Worm (Caenorhabditis elegans) whole organism, mixed stage, embryonic: ENCODE results near the gene C36B7.5.
A peak's percentile ranks its signal among the peaks of the same experiment; 100 is the strongest.

Source experiments
- blmp-1 ChIP-seq: fragments of 150-350 bp; optimal IDR thresholded peaks from 2 replicates; lab custom pipeline; 2014; ENCODE audit warnings: missing biosample characterization, missing genetic modification characterization
- ceh-39 ChIP-seq: fragments of 150-350 bp; optimal IDR thresholded peaks from 2 replicates; lab custom pipeline; 2014; ENCODE audit warnings: missing biosample characterization, missing genetic modification characterization
- ceh-43 ChIP-seq: fragments of 200-800 bp; sonication (Bioruptor generic); optimal IDR thresholded peaks from 2 replicates; lab custom pipeline; 2018; ENCODE audit warnings: mild to moderate bottlenecking, missing genetic modification characterization, moderate library complexity, missing compliant biosample characterization
- ceh-83 ChIP-seq: fragments of 200-800 bp; sonication (Bioruptor generic); optimal IDR thresholded peaks from 2 replicates; lab custom pipeline; 2018; ENCODE audit warnings: mild to moderate bottlenecking, missing genetic modification characterization, missing compliant biosample characterization
- ces-1 ChIP-seq: fragments of 150-350 bp; optimal IDR thresholded peaks from 2 replicates; lab custom pipeline; 2014; ENCODE audit warnings: missing biosample characterization, missing genetic modification reagents, missing genetic modification characterization
- cnd-1 ChIP-seq: fragments of 200-800 bp; sonication (Bioruptor generic); optimal IDR thresholded peaks from 2 replicates; lab custom pipeline; 2018; ENCODE audit warnings: mild to moderate bottlenecking, missing genetic modification characterization, missing compliant biosample characterization
- drap-1 ChIP-seq: fragments of 200-800 bp; sonication (Bioruptor generic); optimal IDR thresholded peaks from 3 replicates; lab custom pipeline; 2018; ENCODE audit warnings: mild to moderate bottlenecking, missing genetic modification characterization, missing compliant biosample characterization
- elt-1 ChIP-seq: sonication (generic microtip); optimal IDR thresholded peaks from 2 replicates; lab custom pipeline; 2017; ENCODE audit warnings: missing genetic modification characterization, mild to moderate bottlenecking, missing compliant biosample characterization, antibody characterized with exemption, moderate library complexity, borderline replicate concordance; ENCODE audit not compliant: insufficient read depth
- ham-2 ChIP-seq: fragments of 200-800 bp; sonication (Bioruptor generic); optimal IDR thresholded peaks from 2 replicates; lab custom pipeline; 2018; ENCODE audit warnings: mild to moderate bottlenecking, missing genetic modification characterization, missing compliant biosample characterization
- hlh-1 ChIP-seq: fragments of 150-350 bp; optimal IDR thresholded peaks from 2 replicates; lab custom pipeline; 2014; ENCODE audit warnings: missing biosample characterization, missing genetic modification reagents, missing genetic modification characterization
- lin-13 ChIP-seq: fragments of 150-350 bp; optimal IDR thresholded peaks from 2 replicates; lab custom pipeline; 2014; ENCODE audit warnings: missing biosample characterization, missing genetic modification characterization
- lin-32 ChIP-seq: fragments of 200-800 bp; sonication (Bioruptor generic); optimal IDR thresholded peaks from 2 replicates; lab custom pipeline; 2018; ENCODE audit warnings: mild to moderate bottlenecking, missing genetic modification characterization, missing compliant biosample characterization
- lsy-2 ChIP-seq: fragments of 150-350 bp; optimal IDR thresholded peaks from 2 replicates; lab custom pipeline; 2014; ENCODE audit warnings: missing biosample characterization, missing genetic modification characterization
- mab-5 ChIP-seq: fragments of 150-350 bp; optimal IDR thresholded peaks from 2 replicates; lab custom pipeline; 2014; ENCODE audit warnings: missing biosample characterization, missing genetic modification characterization
- mep-1 ChIP-seq: fragments of 150-350 bp; optimal IDR thresholded peaks from 2 replicates; lab custom pipeline; 2017; ENCODE audit warnings: missing biosample characterization, missing genetic modification reagents, missing genetic modification characterization, inconsistent platforms
- mls-2 ChIP-seq: sonication (generic microtip); optimal IDR thresholded peaks from 2 replicates; lab custom pipeline; 2016; ENCODE audit warnings: mild to moderate bottlenecking, missing genetic modification characterization, moderate library complexity, missing compliant biosample characterization
- nhr-12 ChIP-seq: fragments of 150-350 bp; optimal IDR thresholded peaks from 2 replicates; lab custom pipeline; 2014; ENCODE audit warnings: missing biosample characterization, missing genetic modification characterization
- nhr-2 ChIP-seq: fragments of 150-350 bp; optimal IDR thresholded peaks from 2 replicates; lab custom pipeline; 2014; ENCODE audit warnings: missing biosample characterization, missing genetic modification characterization
- nhr-28 ChIP-seq: fragments of 150-350 bp; optimal IDR thresholded peaks from 2 replicates; lab custom pipeline; 2014; ENCODE audit warnings: missing biosample characterization, missing genetic modification characterization
- nhr-76 ChIP-seq: sonication (generic microtip); optimal IDR thresholded peaks from 2 replicates; lab custom pipeline; 2017; ENCODE audit warnings: missing biosample characterization, missing genetic modification characterization
- snpc-4 ChIP-seq: fragments of 150-350 bp; optimal IDR thresholded peaks from 2 replicates; lab custom pipeline; 2014; ENCODE audit warnings: missing biosample characterization, missing genetic modification characterization
- sptf-1 ChIP-seq: sonication (generic microtip); optimal IDR thresholded peaks from 2 replicates; lab custom pipeline; 2017; ENCODE audit warnings: mild to moderate bottlenecking, missing genetic modification characterization, moderate library complexity, missing compliant biosample characterization
- tbx-8 ChIP-seq: fragments of 200-800 bp; sonication (Bioruptor generic); optimal IDR thresholded peaks from 2 replicates; lab custom pipeline; 2018; ENCODE audit warnings: mild to moderate bottlenecking, missing genetic modification characterization, moderate library complexity, missing compliant biosample characterization
- unc-120 ChIP-seq: sonication (generic microtip); optimal IDR thresholded peaks from 2 replicates; lab custom pipeline; 2017; ENCODE audit warnings: missing genetic modification characterization, missing compliant biosample characterization; ENCODE audit not compliant: poor library complexity, severe bottlenecking
- unc-39 ChIP-seq: fragments of 150-350 bp; optimal IDR thresholded peaks from 2 replicates; lab custom pipeline; 2014; ENCODE audit warnings: missing biosample characterization, missing genetic modification characterization
- unc-62 ChIP-seq: fragments of 150-350 bp; optimal IDR thresholded peaks from 2 replicates; lab custom pipeline; 2014; ENCODE audit warnings: missing biosample characterization, missing genetic modification reagents, missing genetic modification characterization
- zip-8 ChIP-seq: fragments of 150-350 bp; optimal IDR thresholded peaks from 2 replicates; lab custom pipeline; 2014; ENCODE audit warnings: missing biosample characterization, missing genetic modification characterization
- ztf-11 ChIP-seq: fragments of 150-350 bp; optimal IDR thresholded peaks from 2 replicates; lab custom pipeline; 2014; ENCODE audit warnings: missing biosample characterization, missing genetic modification characterization

Gene C36B7.5

DNA sequence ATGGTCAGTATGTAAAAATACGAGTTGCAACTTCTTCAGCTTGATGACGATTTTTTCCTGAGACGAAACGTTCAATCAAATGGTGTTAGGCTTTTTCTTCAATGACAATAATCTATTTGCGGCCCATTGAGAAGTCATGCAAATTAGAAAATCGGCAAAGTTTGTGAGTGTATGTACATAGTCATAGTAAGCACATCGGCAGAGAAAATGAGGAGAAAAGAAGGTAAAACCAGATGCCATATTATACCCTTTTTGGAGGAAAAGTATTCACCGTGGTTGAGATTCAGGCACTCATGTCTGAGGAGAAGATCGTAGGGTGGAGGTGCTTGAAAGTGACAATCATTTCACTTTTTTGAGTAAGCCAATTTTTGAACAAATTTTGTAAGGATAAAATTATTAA lies at the start of gene C36B7.5:
C36B7.5 (minus strand) TSS at position 101 of the 400 bp plus-strand sequence.
- TF ChIP-seq ceh-83 (GFP tag; lab: Kevin White, UChicago): no peak
- TF ChIP-seq lsy-2 (tag; lab: Kevin White, UChicago): no peak
- TF ChIP-seq zip-8 (tag; lab: Kevin White, UChicago): no peak
- no peak for TF ChIP-seq drap-1 (GFP tag; lab: Kevin White, UChicago)
- no peak for TF ChIP-seq unc-62 (GFP tag; lab: Kevin White, UChicago)

ce11 chrX:7143515-7143914 lies 47.3 kb upstream of the C36B7.5 start, which contains the start of gene alh-10:
Gene alh-10 (minus strand): TSS chrX:7143641.
- TF ChIP-seq lin-13 (tag; lab: Kevin White, UChicago) (no peak), nhr-12 (no peak), mls-2 (tag; lab: Kevin White, UChicago) (no peak), lsy-2 (tag; lab: Kevin White, UChicago) (no peak), unc-62 (GFP tag; lab: Kevin White, UChicago) (no peak), nhr-28 (tag; lab: Kevin White, UChicago) (no peak), unc-39 (tag; lab: Kevin White, UChicago) (no peak), drap-1 (GFP tag; lab: Kevin White, UChicago) (no peak)

DNA sequence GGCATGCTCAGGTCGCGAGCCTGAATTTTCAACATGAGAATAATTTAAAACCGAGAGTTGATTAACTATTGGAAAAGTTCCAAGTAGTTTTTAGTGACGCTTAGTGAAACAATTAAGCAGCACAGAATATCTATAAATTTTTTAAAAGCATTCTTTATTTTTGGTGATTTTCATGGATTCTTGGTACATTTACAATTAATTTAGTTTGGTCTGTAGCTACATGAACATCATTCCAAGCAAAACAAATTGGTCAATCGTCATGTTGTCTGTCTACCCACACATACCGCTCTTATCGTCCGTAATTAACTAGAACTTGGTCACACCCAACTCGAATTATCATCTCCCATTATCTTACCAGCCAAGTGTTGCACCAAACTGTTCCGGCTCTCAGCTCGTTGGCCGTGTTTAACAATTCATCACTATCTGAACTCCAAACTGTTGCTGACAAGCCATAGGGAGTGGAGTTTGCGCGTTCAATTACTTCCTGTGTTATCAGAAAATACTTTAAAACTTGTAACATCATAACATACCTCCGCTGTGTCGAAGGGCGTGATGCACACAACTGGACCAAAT lies 44.5 kb upstream of the C36B7.5 start:
- TF ChIP-seq nhr-2 (no peak), elt-1 (tag; lab: Kevin White, UChicago) (no peak), cnd-1 (tag; lab: Kevin White, UChicago) (no peak), blmp-1 (tag; lab: Kevin White, UChicago) (no peak), zip-8 (tag; lab: Kevin White, UChicago) (no peak)

ce11 chrX:7139614-7140013 lies 43.4 kb upstream of the C36B7.5 start, which contains the start of gene clec-86:
Gene clec-86 (plus strand): TSS chrX:7139875.
- TF ChIP-seq sptf-1 (tag; lab: Kevin White, UChicago): no peak
- no peak for TF ChIP-seq cnd-1 (tag; lab: Kevin White, UChicago)
- no peak for TF ChIP-seq ces-1 (GFP tag; lab: Kevin White, UChicago)
- no peak for TF ChIP-seq nhr-2

DNA sequence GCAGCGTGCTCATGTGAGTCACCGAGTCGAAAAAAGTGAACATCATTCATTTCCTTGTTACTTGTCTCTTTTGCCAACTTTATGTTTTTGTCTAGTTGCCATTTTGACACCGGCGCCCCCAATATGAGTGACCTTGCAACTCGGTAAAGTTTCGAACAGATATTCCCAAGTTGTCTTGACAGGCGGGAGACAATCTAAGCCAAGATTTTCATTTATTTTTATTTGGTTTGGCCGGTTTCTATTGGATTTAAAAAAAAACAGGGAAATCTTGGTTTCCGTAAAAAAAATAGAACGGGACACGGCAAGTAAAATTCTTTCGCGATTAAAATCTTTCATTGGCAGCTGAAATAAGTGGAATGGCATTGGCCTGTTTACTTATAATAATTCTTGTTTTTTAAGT lies 35.0 kb upstream of the C36B7.5 start:
- no peak for TF ChIP-seq ham-2 (GFP tag; lab: Kevin White, UChicago)
- TF ChIP-seq unc-62 (GFP tag; lab: Kevin White, UChicago): no peak
- TF ChIP-seq elt-1 (tag; lab: Kevin White, UChicago): no peak
- no peak for TF ChIP-seq ztf-11 (tag; lab: Kevin White, UChicago)
- TF ChIP-seq cnd-1 (tag; lab: Kevin White, UChicago): no peak
- TF ChIP-seq lin-13 (tag; lab: Kevin White, UChicago): no peak
- TF ChIP-seq mep-1 (tag; lab: Kevin White, UChicago): no peak
- no peak for TF ChIP-seq lin-32 (GFP tag; lab: Kevin White, UChicago)
- TF ChIP-seq tbx-8 (GFP tag; lab: Kevin White, UChicago): no peak

DNA sequence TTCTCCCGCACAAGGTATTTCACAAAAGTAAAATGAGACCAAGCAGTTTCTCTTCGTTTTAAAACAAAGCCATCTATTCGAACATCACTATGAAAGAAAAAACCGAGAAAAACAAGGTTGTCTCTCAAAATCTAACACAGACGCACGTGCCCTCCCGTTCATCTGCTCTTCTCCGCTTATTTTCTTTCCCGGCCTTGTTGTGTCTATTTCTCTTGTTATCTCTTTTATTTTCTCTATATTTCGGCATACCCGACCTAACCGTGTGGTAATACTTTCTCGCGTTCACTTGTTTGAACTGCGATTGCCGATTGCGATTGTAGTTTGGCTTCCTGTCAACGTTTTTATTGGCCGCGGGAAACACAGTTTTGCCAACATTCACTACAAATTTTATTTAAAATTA lies 33.2 kb upstream of the C36B7.5 start:
- TF ChIP-seq sptf-1 (tag; lab: Kevin White, UChicago) (no peak), elt-1 (tag; lab: Kevin White, UChicago) (peak; percentile 1), zip-8 (tag; lab: Kevin White, UChicago) (no peak), ceh-39 (tag; lab: Kevin White, UChicago) (no peak), ces-1 (GFP tag; lab: Kevin White, UChicago) (no peak), ceh-43 (no peak), unc-120 (tag; lab: Kevin White, UChicago) (no peak)
- TF ChIP-seq, all 35 proteins: peak for 1

DNA sequence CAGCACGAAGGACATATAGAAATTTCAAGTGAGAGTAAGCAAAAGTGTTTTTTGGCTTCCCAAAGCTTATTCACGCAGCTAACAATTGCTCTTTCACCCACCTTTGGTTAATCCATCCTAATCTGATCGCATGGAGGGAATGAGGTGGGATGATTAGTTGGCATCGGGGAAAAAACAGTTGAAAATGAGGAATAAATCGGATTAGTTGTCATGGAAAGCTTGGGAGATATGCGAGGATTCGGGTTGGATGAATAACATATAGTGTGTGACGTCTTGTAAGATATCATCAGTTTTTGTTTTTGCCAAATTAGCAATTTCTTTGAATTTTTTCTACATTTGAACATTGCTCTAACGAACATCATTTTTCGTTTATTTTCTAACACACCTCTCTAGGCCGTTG lies 32.4 kb upstream of the C36B7.5 start:
- TF ChIP-seq lin-13 (tag; lab: Kevin White, UChicago) (no peak), tbx-8 (GFP tag; lab: Kevin White, UChicago) (no peak), nhr-76 (tag; lab: Kevin White, UChicago) (no peak), nhr-2 (no peak), mab-5 (tag; lab: Kevin White, UChicago) (no peak), sptf-1 (tag; lab: Kevin White, UChicago) (no peak), blmp-1 (tag; lab: Kevin White, UChicago) (no peak), elt-1 (tag; lab: Kevin White, UChicago) (no peak), hlh-1 (no peak), ceh-83 (GFP tag; lab: Kevin White, UChicago) (no peak), unc-120 (tag; lab: Kevin White, UChicago) (no peak), ceh-39 (tag; lab: Kevin White, UChicago) (no peak), snpc-4 (tag; lab: Kevin White, UChicago) (no peak)
